Fruit fly (Drosophila melanogaster) whole organism, embryonic: Measurements from ENCODE around the gene Csk.
A peak's percentile ranks its signal among the peaks of the same experiment; 100 is the strongest.

Source experiments
- Atf-2 ChIP-seq: fragments of 200-800 bp; sonication (Bioruptor generic); optimal IDR thresholded peaks from 2 replicates; lab custom pipeline; 2016; ENCODE audit warnings: missing biosample characterization, missing genetic modification characterization
- Bdp1 ChIP-seq: fragments of 200-800 bp; sonication (Bioruptor generic); optimal IDR thresholded peaks from 3 replicates; lab custom pipeline; 2016; ENCODE audit warnings: missing biosample characterization, missing genetic modification characterization
- CG10366 ChIP-seq: fragments of 200-800 bp; sonication (Bioruptor generic); IDR thresholded peaks from 2 replicates; pipeline ENCODE4 v1.3.6; 2022; ENCODE audit warnings: missing biosample characterization, missing genetic modification characterization
- CG10543 ChIP-seq: fragments of 200-800 bp; sonication (Bioruptor generic); optimal IDR thresholded peaks from 3 replicates; lab custom pipeline; 2017; ENCODE audit warnings: missing biosample characterization, mild to moderate bottlenecking, missing genetic modification characterization, moderate library complexity
- CG10565 ChIP-seq: fragments of 200-800 bp; sonication (Bioruptor generic); optimal IDR thresholded peaks from 3 replicates; lab custom pipeline; 2016; ENCODE audit warnings: missing biosample characterization, mild to moderate bottlenecking, missing genetic modification characterization
- CG10979 ChIP-seq: fragments of 200-800 bp; sonication (Bioruptor generic); optimal IDR thresholded peaks from 2 replicates; lab custom pipeline; 2018; ENCODE audit warnings: missing biosample characterization, mild to moderate bottlenecking, missing genetic modification characterization, moderate library complexity
- CG11093 ChIP-seq: fragments of 200-800 bp; sonication (Bioruptor generic); IDR thresholded peaks from 3 replicates; pipeline ENCODE4 v1.3.6; 2022; ENCODE audit warnings: missing biosample characterization, missing genetic modification characterization
- CG12071 ChIP-seq: fragments of 200-800 bp; sonication (Bioruptor generic); optimal IDR thresholded peaks from 3 replicates; lab custom pipeline; 2018; ENCODE audit warnings: missing biosample characterization, mild to moderate bottlenecking, missing genetic modification characterization
- CG12942 ChIP-seq: fragments of 200-800 bp; sonication (Bioruptor generic); optimal IDR thresholded peaks from 3 replicates; lab custom pipeline; 2016; ENCODE audit warnings: missing biosample characterization, missing genetic modification characterization
- CG14965 ChIP-seq: fragments of 200-800 bp; sonication (Bioruptor generic); optimal IDR thresholded peaks from 2 replicates; lab custom pipeline; 2016; ENCODE audit warnings: missing biosample characterization, missing genetic modification characterization, borderline replicate concordance
- CG15073 ChIP-seq: fragments of 200-800 bp; sonication (Bioruptor generic); optimal IDR thresholded peaks from 2 replicates; lab custom pipeline; 2016; ENCODE audit warnings: missing biosample characterization, missing genetic modification characterization
- CG1529 ChIP-seq: fragments of 200-800 bp; sonication (Bioruptor generic); optimal IDR thresholded peaks from 3 replicates; lab custom pipeline; 2018; ENCODE audit warnings: missing biosample characterization, missing genetic modification characterization
- CG15601 ChIP-seq: fragments of 200-800 bp; sonication (Bioruptor generic); optimal IDR thresholded peaks from 3 replicates; lab custom pipeline; 2019; ENCODE audit warnings: missing biosample characterization, mild to moderate bottlenecking, missing genetic modification characterization, moderate library complexity
- CG1602 ChIP-seq: fragments of 200-800 bp; sonication (Bioruptor generic); optimal IDR thresholded peaks from 3 replicates; lab custom pipeline; 2016; ENCODE audit warnings: missing biosample characterization, missing genetic modification characterization
- CG18262 ChIP-seq: fragments of 200-800 bp; optimal IDR thresholded peaks from 3 replicates; lab custom pipeline; 2019; ENCODE audit warnings: missing biosample characterization, mild to moderate bottlenecking, missing genetic modification characterization, moderate library complexity
- CG32532 ChIP-seq: fragments of 200-800 bp; sonication (Bioruptor generic); IDR thresholded peaks from 2 replicates; pipeline ENCODE4 v1.3.6; 2022; ENCODE audit warnings: missing biosample characterization, missing genetic modification characterization
- CG3281 ChIP-seq: fragments of 200-800 bp; sonication (Bioruptor generic); optimal IDR thresholded peaks from 3 replicates; lab custom pipeline; 2017; ENCODE audit warnings: missing biosample characterization, mild to moderate bottlenecking, missing genetic modification characterization
- CG33557 ChIP-seq: fragments of 200-800 bp; sonication (Bioruptor generic); optimal IDR thresholded peaks from 2 replicates; lab custom pipeline; 2019; ENCODE audit warnings: missing biosample characterization, mild to moderate bottlenecking, missing genetic modification characterization, moderate library complexity
- CG34376 ChIP-seq: fragments of 200-800 bp; sonication (Bioruptor generic); optimal IDR thresholded peaks from 2 replicates; lab custom pipeline; 2018; ENCODE audit warnings: missing biosample characterization, mild to moderate bottlenecking, missing genetic modification characterization
- CG3847 ChIP-seq: fragments of 200-800 bp; sonication (Bioruptor generic); IDR thresholded peaks from 2 replicates; pipeline ENCODE4 v1.3.6; 2022; ENCODE audit warnings: missing biosample characterization, missing genetic modification characterization
- CG4328 ChIP-seq: fragments of 200-800 bp; sonication (Bioruptor generic); optimal IDR thresholded peaks from 3 replicates; lab custom pipeline; 2017; ENCODE audit warnings: missing biosample characterization, missing genetic modification reagents, missing genetic modification characterization
- CG7357 ChIP-seq: fragments of 200-800 bp; sonication (Bioruptor generic); IDR thresholded peaks from 3 replicates; pipeline ENCODE4 v1.3.6; 2022; ENCODE audit warnings: missing biosample characterization, missing genetic modification characterization
- CG9932 ChIP-seq: fragments of 200-800 bp; sonication (Bioruptor generic); IDR thresholded peaks from 2 replicates; pipeline ENCODE4 v1.3.6; 2022; ENCODE audit warnings: missing biosample characterization, missing genetic modification characterization
- D19A ChIP-seq: fragments of 200-800 bp; optimal IDR thresholded peaks from 3 replicates; lab custom pipeline; 2019; ENCODE audit warnings: missing biosample characterization, mild to moderate bottlenecking, missing genetic modification characterization, moderate library complexity
- Deaf1 ChIP-seq: fragments of 200-800 bp; optimal IDR thresholded peaks from 3 replicates; lab custom pipeline; 2019; ENCODE audit warnings: missing biosample characterization, mild to moderate bottlenecking, missing genetic modification characterization, moderate library complexity
- Eip74EF ChIP-seq, 2 experiments: fragments of 200-800 bp in 1 of 2; fragments of >200 bp in 1 of 2; sonication (Bioruptor generic) in 1 of 2; optimal IDR thresholded peaks; 2 replicates each; lab custom pipeline; 2017 to 2019; ENCODE audit warnings: missing biosample characterization in 2 of 2, missing genetic modification characterization in 2 of 2, mild to moderate bottlenecking in 1 of 2, moderate library complexity in 1 of 2
- GATAe ChIP-seq: fragments of 200-800 bp; sonication (Bioruptor generic); conservative IDR thresholded peaks from 2 replicates; pipeline ENCODE4 v1.3.6; 2022; ENCODE audit warnings: missing biosample characterization, missing genetic modification characterization
- HmgZ ChIP-seq: fragments of 200-800 bp; sonication (Bioruptor generic); optimal IDR thresholded peaks from 2 replicates; lab custom pipeline; 2018; ENCODE audit warnings: missing biosample characterization, mild to moderate bottlenecking, missing genetic modification characterization
- MESR4 ChIP-seq: fragments of 200-800 bp; sonication (Bioruptor generic); optimal IDR thresholded peaks from 2 replicates; lab custom pipeline; 2018; ENCODE audit warnings: missing biosample characterization, mild to moderate bottlenecking, missing genetic modification characterization, moderate library complexity
- Nf-YB ChIP-seq: fragments of 200-800 bp; sonication (Bioruptor generic); optimal IDR thresholded peaks from 3 replicates; lab custom pipeline; 2019; ENCODE audit warnings: missing biosample characterization, mild to moderate bottlenecking, missing genetic modification characterization, moderate library complexity
- Nf-YC ChIP-seq: fragments of 200-800 bp; optimal IDR thresholded peaks from 3 replicates; lab custom pipeline; 2019; ENCODE audit warnings: missing biosample characterization, mild to moderate bottlenecking, missing genetic modification characterization, moderate library complexity
- Oli ChIP-seq: fragments of 200-800 bp; sonication (Bioruptor generic); optimal IDR thresholded peaks from 2 replicates; lab custom pipeline; 2018; ENCODE audit warnings: missing biosample characterization, mild to moderate bottlenecking, missing genetic modification characterization, moderate library complexity
- Tbp ChIP-seq: fragments of >200 bp; optimal IDR thresholded peaks from 2 replicates; lab custom pipeline; 2018; ENCODE audit warnings: missing biosample characterization, missing genetic modification characterization
- bigmax ChIP-seq: fragments of 200-800 bp; sonication (Bioruptor generic); optimal IDR thresholded peaks from 2 replicates; lab custom pipeline; 2018; ENCODE audit warnings: missing biosample characterization, mild to moderate bottlenecking, missing genetic modification characterization
- btn ChIP-seq: fragments of 200-800 bp; sonication (Bioruptor generic); optimal IDR thresholded peaks from 2 replicates; lab custom pipeline; 2016; ENCODE audit warnings: missing biosample characterization, missing genetic modification characterization
- fd3F ChIP-seq: fragments of 200-800 bp; sonication (Bioruptor generic); optimal IDR thresholded peaks from 2 replicates; lab custom pipeline; 2018; ENCODE audit warnings: missing biosample characterization, mild to moderate bottlenecking, missing genetic modification characterization, moderate library complexity
- fd64A ChIP-seq: fragments of 200-800 bp; sonication (Bioruptor generic); optimal IDR thresholded peaks from 3 replicates; lab custom pipeline; 2018; ENCODE audit warnings: missing biosample characterization, mild to moderate bottlenecking, missing genetic modification characterization
- her ChIP-seq: fragments of 200-800 bp; sonication (Bioruptor generic); optimal IDR thresholded peaks from 2 replicates; lab custom pipeline; 2016; ENCODE audit warnings: missing biosample characterization, missing genetic modification characterization
- pita ChIP-seq: fragments of 200-800 bp; sonication (Bioruptor generic); optimal IDR thresholded peaks from 2 replicates; lab custom pipeline; 2017; ENCODE audit warnings: missing biosample characterization, mild to moderate bottlenecking, missing genetic modification characterization
- ro ChIP-seq: fragments of 200-800 bp; sonication (Bioruptor generic); IDR thresholded peaks from 2 replicates; pipeline ENCODE4 v1.3.6; 2022; ENCODE audit warnings: missing biosample characterization, missing genetic modification characterization
- salm ChIP-seq: fragments of 200-800 bp; sonication (Bioruptor generic); optimal IDR thresholded peaks from 2 replicates; lab custom pipeline; 2018; ENCODE audit warnings: missing biosample characterization, mild to moderate bottlenecking, missing genetic modification characterization
- sens ChIP-seq: fragments of 200-800 bp; sonication (Bioruptor generic); peaks from one replicate; lab custom pipeline; 2016; ENCODE audit warnings: missing biosample characterization, missing genetic modification characterization
- sim ChIP-seq: fragments of 200-800 bp; sonication (Bioruptor generic); IDR thresholded peaks from 2 replicates; pipeline ENCODE4 v1.3.6; 2022; ENCODE audit warnings: missing biosample characterization, missing genetic modification characterization
- sisA ChIP-seq: fragments of 200-800 bp; sonication (Bioruptor generic); IDR thresholded peaks from 2 replicates; pipeline ENCODE4 v1.3.6; 2022; ENCODE audit warnings: missing biosample characterization, missing genetic modification characterization
- slbo ChIP-seq: fragments of 200-800 bp; sonication (Bioruptor generic); IDR thresholded peaks from 2 replicates; pipeline ENCODE4 v1.3.6; 2022; ENCODE audit warnings: missing biosample characterization, missing genetic modification characterization
- so ChIP-seq: fragments of 200-800 bp; sonication (Bioruptor generic); IDR thresholded peaks from 3 replicates; pipeline ENCODE4 v1.3.6; 2022; ENCODE audit warnings: missing biosample characterization, missing genetic modification characterization
- unpg ChIP-seq: fragments of 200-800 bp; sonication (Bioruptor generic); optimal IDR thresholded peaks from 3 replicates; lab custom pipeline; 2018; ENCODE audit warnings: missing biosample characterization, mild to moderate bottlenecking, missing genetic modification characterization, moderate library complexity
- usp ChIP-seq: fragments of >200 bp; optimal IDR thresholded peaks from 2 replicates; lab custom pipeline; 2017; ENCODE audit warnings: missing biosample characterization, missing genetic modification characterization
- vnd ChIP-seq: fragments of 200-800 bp; sonication (Bioruptor generic); IDR thresholded peaks from 3 replicates; pipeline ENCODE4 v1.3.6; 2022; ENCODE audit warnings: missing biosample characterization, missing genetic modification characterization; ENCODE audit not compliant: partially characterized antibody

Gene Csk

dm6 chr3R:11613252-11614036, 37.1 kb downstream of the Csk start (continued):
- TF ChIP-seq Tbp (no peak), vnd (no peak), Bdp1 (GFP tag; lab: Kevin White, UChicago) (peak; percentile 35), Nf-YC (tag; lab: Kevin White, UChicago) (peak; percentile 48), sim (GFP tag; lab: Robert Waterston, UW) (no peak), CG1529 (peak; percentile 22), her (GFP tag; lab: Kevin White, UChicago) (peak; percentile 3), CG18262 (tag; lab: Kevin White, UChicago) (peak; percentile 67), usp (no peak), CG32532 (GFP tag; lab: Robert Waterston, UW) (peak; percentile 89), CG12071 (GFP tag; lab: Kevin White, UChicago) (no peak), CG10565 (GFP tag; lab: Kevin White, UChicago) (no peak), btn (peak; percentile 44), D19A (tag; lab: Kevin White, UChicago) (peak; percentile 49), sisA (GFP tag; lab: Robert Waterston, UW) (peak; percentile 75), CG34376 (GFP tag; lab: Kevin White, UChicago) (no peak), Eip74EF (GFP tag; optimal IDR thresholded peaks at IDR 0.05; lab: Kevin White, UChicago) (peak in 1 of 2 experiments; percentile 51), salm (tag; lab: Kevin White, UChicago) (no peak), fd3F (GFP tag; lab: Kevin White, UChicago) (peak; percentile 43), CG15601 (tag; lab: Kevin White, UChicago) (peak; percentile 46), fd64A (no peak), bigmax (GFP tag; lab: Kevin White, UChicago) (no peak), CG33557 (GFP tag; lab: Kevin White, UChicago) (peak; percentile 50), GATAe (no peak), ro (GFP tag; lab: Robert Waterston, UW) (no peak), CG10543 (no peak), CG12942 (GFP tag; lab: Kevin White, UChicago) (peak; percentile 62), HmgZ (tag; lab: Kevin White, UChicago) (peak; percentile 75), so (peak; percentile 55; the same call in 1 of the 3 replicates), CG11093 (0 out of 3 replicates have a peak, but pooled peaks have one; percentile 28), CG10979 (tag; lab: Kevin White, UChicago) (peak; percentile 49), pita (GFP tag; lab: Kevin White, UChicago) (peak; percentile 54), CG15073 (GFP tag; lab: Kevin White, UChicago) (peak; percentile 37), Atf-2 (peak; percentile 62), Deaf1 (tag; lab: Kevin White, UChicago) (peak; percentile 4), MESR4 (no peak), Nf-YB (GFP tag; lab: Kevin White, UChicago) (no peak), CG1602 (GFP tag; lab: Kevin White, UChicago) (peak; percentile 78), sens (GFP tag; lab: Kevin White, UChicago) (peak; percentile 82), CG7357 (no peak), Oli (tag; lab: Kevin White, UChicago) (peak; percentile 15), CG3281 (GFP tag; lab: Kevin White, UChicago) (no peak), CG4328 (no peak), slbo (GFP tag; lab: Robert Waterston, UW) (peak; percentile 90), unpg (GFP tag; lab: Kevin White, UChicago) (peak; percentile 18), CG10366 (GFP tag; lab: Robert Waterston, UW) (peak; percentile 66), CG3847 (GFP tag; lab: Robert Waterston, UW) (peak; percentile 67), CG9932 (GFP tag; lab: Robert Waterston, UW) (peak; percentile 82), CG14965 (GFP tag; lab: Kevin White, UChicago) (peak; percentile 45)
